Worm (Caenorhabditis elegans) whole organism, L2 larva: ENCODE measurements around the gene F42D1.4.

Experiments
- C34F6.9 ChIP-seq: fragments of 150-350 bp; optimal IDR thresholded peaks from 2 replicates; lab custom pipeline; 2014; ENCODE audit warnings: missing biosample characterization, missing genetic modification characterization
- F13H6.1 ChIP-seq: sonication (generic microtip); optimal IDR thresholded peaks from 2 replicates; lab custom pipeline; 2016; ENCODE audit warnings: missing genetic modification characterization, missing compliant biosample characterization
- R02D3.7 ChIP-seq: fragments of 150-350 bp; optimal IDR thresholded peaks from 2 replicates; lab custom pipeline; 2014; ENCODE audit warnings: missing biosample characterization, missing genetic modification characterization
- Y55F3AM.14 ChIP-seq: fragments of 200-800 bp; sonication (Bioruptor generic); optimal IDR thresholded peaks from 2 replicates; lab custom pipeline; 2018; ENCODE audit warnings: mild to moderate bottlenecking, missing genetic modification characterization, missing compliant biosample characterization
- ZK546.5 ChIP-seq: sonication (generic microtip); optimal IDR thresholded peaks from 2 replicates; lab custom pipeline; 2017; ENCODE audit warnings: missing biosample characterization, missing genetic modification characterization
- alr-1 ChIP-seq: fragments of 150-350 bp; optimal IDR thresholded peaks from 2 replicates; lab custom pipeline; 2014; ENCODE audit warnings: missing biosample characterization, missing genetic modification characterization
- aly-2 ChIP-seq: fragments of 150-350 bp; optimal IDR thresholded peaks from 2 replicates; lab custom pipeline; 2014; ENCODE audit warnings: missing biosample characterization, missing genetic modification characterization
- ama-1 ChIP-seq: fragments of 150-350 bp; optimal IDR thresholded peaks from 2 replicates; lab custom pipeline; 2018; ENCODE audit warnings: inconsistent platforms
- blmp-1 ChIP-seq: sonication (generic microtip); optimal IDR thresholded peaks from 2 replicates; lab custom pipeline; 2017; ENCODE audit warnings: missing genetic modification characterization, mild to moderate bottlenecking, missing compliant biosample characterization, antibody characterized with exemption, moderate library complexity; ENCODE audit not compliant: insufficient read depth
- ceh-16 ChIP-seq: fragments of 150-350 bp; optimal IDR thresholded peaks from 2 replicates; lab custom pipeline; 2014; ENCODE audit warnings: missing biosample characterization, missing genetic modification characterization
- ceh-82 ChIP-seq: fragments of 150-350 bp; optimal IDR thresholded peaks from 2 replicates; lab custom pipeline; 2014; ENCODE audit warnings: missing biosample characterization, missing genetic modification characterization
- crh-2 ChIP-seq: sonication (generic microtip); optimal IDR thresholded peaks from 2 replicates; lab custom pipeline; 2017; ENCODE audit warnings: missing biosample characterization, missing genetic modification characterization
- dmd-4 ChIP-seq: sonication (generic microtip); optimal IDR thresholded peaks from 2 replicates; lab custom pipeline; 2017; ENCODE audit warnings: missing biosample characterization, missing genetic modification characterization
- egl-27 ChIP-seq: sonication (generic microtip); optimal IDR thresholded peaks from 3 replicates; lab custom pipeline; 2017; ENCODE audit warnings: missing biosample characterization, missing genetic modification reagents, missing genetic modification characterization
- elt-1 ChIP-seq: fragments of 150-350 bp; optimal IDR thresholded peaks from 2 replicates; lab custom pipeline; 2014; ENCODE audit warnings: missing biosample characterization, missing genetic modification characterization
- elt-3 ChIP-seq: sonication (generic microtip); optimal IDR thresholded peaks from 2 replicates; lab custom pipeline; 2017; ENCODE audit warnings: missing biosample characterization, missing genetic modification characterization
- fos-1 ChIP-seq: fragments of 150-350 bp; optimal IDR thresholded peaks from 2 replicates; lab custom pipeline; 2014; ENCODE audit warnings: missing biosample characterization, missing genetic modification characterization
- gmeb-1 ChIP-seq: fragments of 150-350 bp; optimal IDR thresholded peaks from 2 replicates; lab custom pipeline; 2014; ENCODE audit warnings: missing biosample characterization, missing genetic modification characterization
- lin-11 ChIP-seq: fragments of 150-350 bp; sonication (generic microtip); optimal IDR thresholded peaks from 2 replicates; lab custom pipeline; 2014; ENCODE audit warnings: missing biosample characterization, missing genetic modification characterization, inconsistent platforms, mixed read lengths
- lin-13 ChIP-seq: fragments of 150-350 bp; optimal IDR thresholded peaks from 2 replicates; lab custom pipeline; 2014; ENCODE audit warnings: missing biosample characterization, missing genetic modification reagents, missing genetic modification characterization
- lin-39 ChIP-seq: fragments of 150-350 bp; optimal IDR thresholded peaks from 2 replicates; lab custom pipeline; 2014; ENCODE audit warnings: missing biosample characterization, missing genetic modification reagents, missing genetic modification characterization
- lsy-2 ChIP-seq, 2 experiments: fragments of 150-350 bp in 1 of 2; sonication (generic microtip) in 1 of 2; optimal IDR thresholded peaks; 2 replicates each; lab custom pipeline; 2014 to 2017; ENCODE audit warnings: missing biosample characterization in 2 of 2, missing genetic modification characterization in 2 of 2
- mab-5 ChIP-seq: fragments of 150-350 bp; optimal IDR thresholded peaks from 2 replicates; lab custom pipeline; 2014; ENCODE audit warnings: missing biosample characterization, missing genetic modification characterization
- mbf-1 ChIP-seq: sonication (generic microtip); optimal IDR thresholded peaks from 2 replicates; lab custom pipeline; 2017; ENCODE audit warnings: missing biosample characterization, missing genetic modification characterization
- mdl-1 ChIP-seq, 2 experiments: fragments of 150-350 bp in 1 of 2; sonication (generic microtip) in 1 of 2; optimal IDR thresholded peaks; 2 replicates each; lab custom pipeline; 2017; ENCODE audit warnings: missing biosample characterization in 2 of 2, missing genetic modification characterization in 2 of 2
- nhr-10 ChIP-seq: sonication (generic microtip); optimal IDR thresholded peaks from 2 replicates; lab custom pipeline; 2017; ENCODE audit warnings: missing biosample characterization, missing genetic modification characterization
- nhr-11 ChIP-seq: fragments of 150-350 bp; optimal IDR thresholded peaks from 2 replicates; lab custom pipeline; 2014; ENCODE audit warnings: missing biosample characterization, missing genetic modification characterization
- nhr-12 ChIP-seq: fragments of 150-350 bp; optimal IDR thresholded peaks from 2 replicates; lab custom pipeline; 2014; ENCODE audit warnings: missing biosample characterization, missing genetic modification characterization
- nhr-129 ChIP-seq: fragments of 150-350 bp; optimal IDR thresholded peaks from 2 replicates; lab custom pipeline; 2014; ENCODE audit warnings: missing biosample characterization, missing genetic modification characterization
- nhr-21 ChIP-seq: fragments of 150-350 bp; optimal IDR thresholded peaks from 2 replicates; lab custom pipeline; 2014; ENCODE audit warnings: missing biosample characterization, missing genetic modification characterization
- nhr-23 ChIP-seq: fragments of 150-350 bp; optimal IDR thresholded peaks from 2 replicates; lab custom pipeline; 2014; ENCODE audit warnings: missing biosample characterization, missing genetic modification reagents, missing genetic modification characterization
- nhr-237 ChIP-seq: fragments of 150-350 bp; optimal IDR thresholded peaks from 2 replicates; lab custom pipeline; 2014; ENCODE audit warnings: missing biosample characterization, missing genetic modification characterization
- nhr-25 ChIP-seq: fragments of 150-350 bp; sonication (generic microtip); optimal IDR thresholded peaks from 3 replicates; lab custom pipeline; 2014; ENCODE audit warnings: missing biosample characterization, missing genetic modification characterization
- nhr-6 ChIP-seq: fragments of 150-350 bp; optimal IDR thresholded peaks from 2 replicates; lab custom pipeline; 2014; ENCODE audit warnings: missing biosample characterization, missing genetic modification characterization
- nhr-77 ChIP-seq: fragments of 150-350 bp; optimal IDR thresholded peaks from 2 replicates; lab custom pipeline; 2014; ENCODE audit warnings: missing biosample characterization, missing genetic modification characterization
- peb-1 ChIP-seq: fragments of 150-350 bp; optimal IDR thresholded peaks from 2 replicates; lab custom pipeline; 2014; ENCODE audit warnings: missing biosample characterization, missing genetic modification characterization
- sem-4 ChIP-seq: fragments of 150-350 bp; optimal IDR thresholded peaks from 2 replicates; lab custom pipeline; 2014; ENCODE audit warnings: missing biosample characterization, missing genetic modification reagents, missing genetic modification characterization
- skn-1 ChIP-seq: sonication (generic microtip); optimal IDR thresholded peaks from 2 replicates; lab custom pipeline; 2017; ENCODE audit warnings: missing biosample characterization, missing genetic modification characterization
- sma-3 ChIP-seq: sonication (generic microtip); optimal IDR thresholded peaks from 2 replicates; lab custom pipeline; 2016; ENCODE audit warnings: missing genetic modification reagents, missing genetic modification characterization, missing compliant biosample characterization
- sma-9 ChIP-seq, 2 experiments: fragments of 150-350 bp in 1 of 2; sonication (generic microtip) in 1 of 2; optimal IDR thresholded peaks; 2 replicates each; lab custom pipeline; 2014 to 2016; ENCODE audit warnings: missing genetic modification characterization in 2 of 2, mild to moderate bottlenecking in 1 of 2, missing biosample characterization in 1 of 2, missing compliant biosample characterization in 1 of 2, missing genetic modification reagents in 1 of 2, moderate library complexity in 1 of 2
- snpc-4 ChIP-seq: fragments of 150-350 bp; optimal IDR thresholded peaks from 2 replicates; lab custom pipeline; 2014; ENCODE audit warnings: missing biosample characterization, missing genetic modification characterization
- unc-39 ChIP-seq: fragments of 150-350 bp; optimal IDR thresholded peaks from 2 replicates; lab custom pipeline; 2014; ENCODE audit warnings: missing biosample characterization, missing genetic modification characterization
- unc-55 ChIP-seq: fragments of 150-350 bp; sonication (generic microtip); optimal IDR thresholded peaks from 3 replicates; lab custom pipeline; 2014; ENCODE audit warnings: missing biosample characterization, missing genetic modification reagents, missing genetic modification characterization
- unc-62 ChIP-seq: fragments of 150-350 bp; optimal IDR thresholded peaks from 2 replicates; lab custom pipeline; 2014; ENCODE audit warnings: missing biosample characterization, missing genetic modification reagents, missing genetic modification characterization
- zag-1 ChIP-seq: fragments of 150-350 bp; optimal IDR thresholded peaks from 2 replicates; lab custom pipeline; 2014; ENCODE audit warnings: missing biosample characterization, missing genetic modification characterization
- ztf-1 ChIP-seq: fragments of 200-800 bp; sonication (Bioruptor generic); conservative IDR thresholded peaks from 2 replicates; pipeline ENCODE4 v1.3.6; 2022; ENCODE audit warnings: missing genetic modification characterization, missing compliant biosample characterization
- ztf-11 ChIP-seq: sonication (generic microtip); optimal IDR thresholded peaks from 2 replicates; lab custom pipeline; 2017; ENCODE audit warnings: missing biosample characterization, missing genetic modification characterization
- ztf-4 ChIP-seq: fragments of 150-350 bp; optimal IDR thresholded peaks from 2 replicates; lab custom pipeline; 2014; ENCODE audit warnings: missing biosample characterization, missing genetic modification characterization

F42D1.4 gene

ce11 chrX:14815412-14815811 is 8.4 kb downstream of the F42D1.4 start:
- TF ChIP-seq ZK546.5 (tag; lab: Kevin White, UChicago) (no peak), nhr-237 (no peak), peb-1 (no peak), nhr-6 (no peak), nhr-129 (no peak), alr-1 (tag; lab: Kevin White, UChicago) (no peak), nhr-77 (tag; lab: Kevin White, UChicago) (no peak), fos-1 (no peak), ztf-4 (tag; lab: Kevin White, UChicago) (no peak), lin-13 (GFP tag; lab: Kevin White, UChicago) (no peak), nhr-10 (tag; lab: Kevin White, UChicago) (no peak), ceh-82 (no peak), mbf-1 (tag; lab: Kevin White, UChicago) (no peak), sma-9 (GFP tag; optimal IDR thresholded peaks at IDR 0.05; lab: Kevin White, UChicago) (peak; percentile 39), sma-9 (tag; optimal IDR thresholded peaks at IDR 0.05; lab: Kevin White, UChicago) (no peak), mdl-1 (tag; optimal IDR thresholded peaks at IDR 0.05; lab: Kevin White, UChicago) (no peak), zag-1 (tag; lab: Kevin White, UChicago) (no peak), R02D3.7 (no peak), gmeb-1 (peak; percentile 1), nhr-12 (no peak), nhr-23 (tag; lab: Kevin White, UChicago) (no peak), C34F6.9 (peak; percentile 9), nhr-11 (no peak), unc-55 (GFP tag; lab: Kevin White, UChicago) (peak; percentile 5), blmp-1 (tag; lab: Kevin White, UChicago) (no peak), elt-1 (tag; lab: Kevin White, UChicago) (no peak), F13H6.1 (tag; lab: Kevin White, UChicago) (no peak), lin-11 (no peak), sma-3 (GFP tag; lab: Kevin White, UChicago) (no peak), Y55F3AM.14 (GFP tag; lab: Kevin White, UChicago) (no peak), nhr-21 (tag; lab: Kevin White, UChicago) (peak; percentile 25), elt-3 (tag; lab: Kevin White, UChicago) (no peak), lsy-2 (tag; optimal IDR thresholded peaks at IDR 0.05; lab: Kevin White, UChicago) (no peak), unc-39 (no peak), sem-4 (tag; lab: Kevin White, UChicago) (no peak), crh-2 (tag; lab: Kevin White, UChicago) (no peak), lin-39 (no peak), unc-62 (GFP tag; lab: Kevin White, UChicago) (no peak), dmd-4 (tag; lab: Kevin White, UChicago) (no peak), aly-2 (tag; lab: Kevin White, UChicago) (no peak), ztf-11 (tag; lab: Kevin White, UChicago) (no peak), mab-5 (tag; lab: Kevin White, UChicago) (no peak), ama-1 (lab: Kevin White, UChicago) (no peak), nhr-25 (peak; percentile 0), skn-1 (tag; lab: Kevin White, UChicago) (no peak), egl-27 (no peak), ztf-1 (GFP tag; lab: Robert Waterston, UW) (no peak), ceh-16 (tag; lab: Kevin White, UChicago) (no peak), snpc-4 (tag; lab: Kevin White, UChicago) (no peak)
